Worm (Caenorhabditis elegans) whole organism, young adult: Measurements from ENCODE around the gene F54B11.9.

Source experiments
- attf-3 ChIP-seq: fragments of 200-800 bp; sonication (Bioruptor generic); conservative IDR thresholded peaks from 2 replicates; pipeline ENCODE4 v1.3.6; 2022; ENCODE audit warnings: missing genetic modification reagents, missing genetic modification characterization, missing compliant biosample characterization
- ceh-40 ChIP-seq: fragments of 200-800 bp; sonication (Bioruptor generic); IDR thresholded peaks from 2 replicates; pipeline ENCODE4 v1.3.6; 2022; ENCODE audit warnings: missing genetic modification characterization, missing compliant biosample characterization
- ceh-79 ChIP-seq: sonication (generic microtip); optimal IDR thresholded peaks from 2 replicates; lab custom pipeline; 2017; ENCODE audit warnings: mild to moderate bottlenecking, missing genetic modification characterization, missing compliant biosample characterization
- ceh-91 ChIP-seq: fragments of 200-800 bp; sonication (Bioruptor generic); IDR thresholded peaks from 2 replicates; pipeline ENCODE4 v1.3.6; 2022; ENCODE audit warnings: missing genetic modification reagents, missing genetic modification characterization, missing compliant biosample characterization
- gei-17 ChIP-seq: fragments of 200-800 bp; sonication (Bioruptor generic); optimal IDR thresholded peaks from 2 replicates; lab custom pipeline; 2018; ENCODE audit warnings: mild to moderate bottlenecking, missing genetic modification characterization, missing compliant biosample characterization
- let-526 ChIP-seq: fragments of 200-800 bp; sonication (Bioruptor generic); IDR thresholded peaks from 2 replicates; pipeline ENCODE4 v1.3.6; 2022; ENCODE audit warnings: missing genetic modification reagents, missing genetic modification characterization, missing compliant biosample characterization
- lin-26 ChIP-seq: fragments of 200-800 bp; sonication (Bioruptor generic); IDR thresholded peaks from 2 replicates; pipeline ENCODE4 v1.3.6; 2022; ENCODE audit warnings: missing genetic modification reagents, missing genetic modification characterization, missing compliant biosample characterization
- madf-10 ChIP-seq: sonication (generic microtip); optimal IDR thresholded peaks from 2 replicates; lab custom pipeline; 2016; ENCODE audit warnings: mild to moderate bottlenecking, missing genetic modification characterization, missing compliant biosample characterization
- pha-4 ChIP-seq: fragments of 150-350 bp; sonication (generic microtip); optimal IDR thresholded peaks from 2 replicates; lab custom pipeline; 2014; ENCODE audit warnings: missing biosample characterization, missing genetic modification reagents, missing genetic modification characterization
- snpc-3.4 ChIP-seq: sonication (generic microtip); optimal IDR thresholded peaks from 2 replicates; lab custom pipeline; 2017; ENCODE audit warnings: missing genetic modification characterization, mild to moderate bottlenecking, missing compliant biosample characterization, antibody characterized with exemption, moderate library complexity, missing genotype, missing genetic modification reagents
- snpc-4 ChIP-seq, 5 experiments: fragments of 150-350 bp in 1 of 5; sonication (generic microtip) in 4 of 5; optimal IDR thresholded peaks; 2 replicates each; lab custom pipeline; 2014 to 2018; ENCODE audit warnings: missing genetic modification characterization in 5 of 5, missing biosample characterization in 3 of 5, antibody characterized with exemption in 2 of 5, mild to moderate bottlenecking in 2 of 5, missing compliant biosample characterization in 2 of 5, missing genotype in 2 of 5, moderate library complexity in 2 of 5, missing genetic modification reagents in 1 of 5
- unc-62 ChIP-seq: fragments of 150-350 bp; optimal IDR thresholded peaks from 2 replicates; lab custom pipeline; 2014; ENCODE audit warnings: missing biosample characterization, missing genetic modification reagents, missing genetic modification characterization

DNA sequence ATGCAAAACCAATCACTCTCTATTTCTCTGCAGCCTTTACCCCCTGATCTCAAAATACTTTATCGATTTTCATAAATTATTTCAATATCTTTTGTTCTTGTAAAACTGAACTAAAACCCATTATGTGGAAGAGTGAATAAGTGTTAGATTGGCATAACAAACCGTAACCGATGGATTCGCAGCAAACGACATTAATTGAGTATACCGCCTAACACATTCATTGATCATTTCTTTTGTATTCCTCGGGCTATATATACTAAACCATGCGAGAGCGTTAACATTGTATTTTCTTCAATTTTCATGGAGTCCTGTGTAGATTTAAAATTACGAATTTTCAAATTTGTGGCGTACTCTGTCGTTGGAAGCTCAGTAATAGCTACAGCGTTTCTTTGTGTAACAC lies 15.6 kb upstream of the F54B11.9 start, which contains the start of gene col-9:
- TF ChIP-seq ceh-40 (GFP tag; lab: Robert Waterston, UW) (no peak), snpc-3.4 (no peak), snpc-4 (GFP tag; optimal IDR thresholded peaks at IDR 0.05; lab: Kevin White, UChicago) (no peak), snpc-4 (tag; optimal IDR thresholded peaks at IDR 0.05; lab: Kevin White, UChicago) (no peak), let-526 (no peak), ceh-79 (tag; lab: Kevin White, UChicago) (no peak), attf-3 (no peak), madf-10 (tag; lab: Kevin White, UChicago) (no peak), unc-62 (GFP tag; lab: Kevin White, UChicago) (no peak), ceh-91 (no peak), lin-26 (GFP tag; lab: Robert Waterston, UW) (no peak), pha-4 (tag; lab: Kevin White, UChicago) (no peak), gei-17 (GFP tag; lab: Kevin White, UChicago) (no peak)
